Worm (Caenorhabditis elegans) whole organism, young adult: Measurements from ENCODE around the gene F54D5.23.
A peak's percentile ranks its signal among the peaks of the same experiment; 100 is the strongest.

Source experiments
- B0336.3 ChIP-seq: fragments of 200-800 bp; sonication (Bioruptor generic); IDR thresholded peaks from 2 replicates; pipeline ENCODE4 v1.3.6; 2022; ENCODE audit warnings: missing genetic modification characterization, missing compliant biosample characterization
- C06A6.2 ChIP-seq: fragments of 200-800 bp; sonication (Bioruptor generic); conservative IDR thresholded peaks from 2 replicates; pipeline ENCODE4 v1.3.6; 2022; ENCODE audit warnings: missing genetic modification characterization, missing compliant biosample characterization
- C17E4.6 ChIP-seq: fragments of 200-800 bp; sonication (Bioruptor generic); IDR thresholded peaks from 2 replicates; pipeline ENCODE4 v1.3.6; 2022; ENCODE audit warnings: missing genetic modification reagents, missing genetic modification characterization, missing compliant biosample characterization
- F37B4.10 ChIP-seq: fragments of 200-800 bp; sonication (Bioruptor generic); IDR thresholded peaks from 2 replicates; pipeline ENCODE4 v1.3.6; 2022; ENCODE audit warnings: missing genetic modification characterization, missing compliant biosample characterization
- F57C9.4 ChIP-seq: sonication (generic microtip); optimal IDR thresholded peaks from 2 replicates; lab custom pipeline; 2017; ENCODE audit warnings: mild to moderate bottlenecking, missing genetic modification characterization, missing compliant biosample characterization
- Y53G8AR.9 ChIP-seq: fragments of 200-800 bp; sonication (Bioruptor generic); conservative IDR thresholded peaks from 2 replicates; pipeline ENCODE4 v1.3.6; 2022; ENCODE audit warnings: missing genetic modification reagents, missing genetic modification characterization, missing compliant biosample characterization
- Y56A3A.18 ChIP-seq: fragments of 200-800 bp; sonication (Bioruptor generic); IDR thresholded peaks from 2 replicates; pipeline ENCODE4 v1.3.6; 2022; ENCODE audit warnings: missing genetic modification reagents, missing genetic modification characterization, missing compliant biosample characterization
- Y95B8A.8 ChIP-seq: fragments of 200-800 bp; sonication (Bioruptor generic); IDR thresholded peaks from 2 replicates; pipeline ENCODE4 v1.3.6; 2022; ENCODE audit warnings: missing genetic modification reagents, missing genetic modification characterization, missing compliant biosample characterization
- aptf-2 ChIP-seq: fragments of 200-800 bp; sonication (Bioruptor generic); conservative IDR thresholded peaks from 2 replicates; pipeline ENCODE4 v1.3.6; 2022; ENCODE audit warnings: missing genetic modification reagents, missing genetic modification characterization, missing compliant biosample characterization
- atf-7 ChIP-seq: sonication (generic microtip); optimal IDR thresholded peaks from 2 replicates; lab custom pipeline; 2017; ENCODE audit warnings: mild to moderate bottlenecking, missing genetic modification characterization, missing compliant biosample characterization
- attf-3 ChIP-seq: fragments of 200-800 bp; sonication (Bioruptor generic); conservative IDR thresholded peaks from 2 replicates; pipeline ENCODE4 v1.3.6; 2022; ENCODE audit warnings: missing genetic modification reagents, missing genetic modification characterization, missing compliant biosample characterization
- attf-5 ChIP-seq: fragments of 200-800 bp; sonication (Bioruptor generic); optimal IDR thresholded peaks from 2 replicates; lab custom pipeline; 2018; ENCODE audit warnings: mild to moderate bottlenecking, missing genetic modification characterization, missing compliant biosample characterization
- attf-6 ChIP-seq: fragments of 200-800 bp; sonication (Bioruptor generic); IDR thresholded peaks from 2 replicates; pipeline ENCODE4 v1.3.6; 2022; ENCODE audit warnings: missing genetic modification reagents, missing genetic modification characterization, missing compliant biosample characterization
- bed-2 ChIP-seq: fragments of 200-800 bp; sonication (Bioruptor generic); IDR thresholded peaks from 2 replicates; pipeline ENCODE4 v1.3.6; 2022; ENCODE audit warnings: missing genetic modification reagents, missing genetic modification characterization, missing compliant biosample characterization
- ccch-3 ChIP-seq: fragments of 200-800 bp; sonication (Bioruptor generic); optimal IDR thresholded peaks from 2 replicates; lab custom pipeline; 2018; ENCODE audit warnings: mild to moderate bottlenecking, missing genetic modification characterization, missing compliant biosample characterization
- cebp-1 ChIP-seq, 2 experiments: fragments of 200-800 bp in 1 of 2; sonication (Bioruptor generic) in 1 of 2; sonication (generic microtip) in 1 of 2; IDR thresholded peaks in 1 of 2; optimal IDR thresholded peaks in 1 of 2; 2 replicates each; pipeline versions ENCODE4 v1.3.6 to Lab custom; 2017 to 2022; ENCODE audit warnings: missing compliant biosample characterization in 2 of 2, missing genetic modification characterization in 2 of 2, mild to moderate bottlenecking in 1 of 2, missing genetic modification reagents in 1 of 2, moderate library complexity in 1 of 2
- cebp-2 ChIP-seq: fragments of 200-800 bp; sonication (Bioruptor generic); IDR thresholded peaks from 2 replicates; pipeline ENCODE4 v1.3.6; 2022; ENCODE audit warnings: missing genetic modification characterization, missing compliant biosample characterization
- ceh-27 ChIP-seq: fragments of 200-800 bp; sonication (Bioruptor generic); optimal IDR thresholded peaks from 2 replicates; lab custom pipeline; 2018; ENCODE audit warnings: mild to moderate bottlenecking, missing genetic modification characterization, moderate library complexity, missing compliant biosample characterization
- chd-7 ChIP-seq: sonication (generic microtip); optimal IDR thresholded peaks from 2 replicates; lab custom pipeline; 2016; ENCODE audit warnings: mild to moderate bottlenecking, missing genetic modification characterization, moderate library complexity, missing compliant biosample characterization
- dpl-1 ChIP-seq: fragments of 150-350 bp; optimal IDR thresholded peaks from 2 replicates; lab custom pipeline; 2014; ENCODE audit warnings: missing biosample characterization, missing genetic modification reagents, missing genetic modification characterization
- egl-18 ChIP-seq: fragments of 200-800 bp; sonication (Bioruptor generic); IDR thresholded peaks from 2 replicates; pipeline ENCODE4 v1.3.6; 2022; ENCODE audit warnings: missing genetic modification reagents, missing genetic modification characterization, missing compliant biosample characterization
- ekl-4 ChIP-seq: fragments of 200-800 bp; sonication (Bioruptor generic); IDR thresholded peaks from 2 replicates; pipeline ENCODE4 v1.3.6; 2022; ENCODE audit warnings: missing genetic modification reagents, missing genetic modification characterization, missing compliant biosample characterization
- hmg-1.2 ChIP-seq: fragments of 200-800 bp; sonication (Bioruptor generic); IDR thresholded peaks from 2 replicates; pipeline ENCODE4 v1.3.6; 2022; ENCODE audit warnings: missing genetic modification reagents, missing genetic modification characterization, missing compliant biosample characterization
- hrde-1 ChIP-seq: sonication (generic microtip); optimal IDR thresholded peaks from 2 replicates; lab custom pipeline; 2016; ENCODE audit warnings: missing genetic modification characterization, mild to moderate bottlenecking, missing compliant biosample characterization, moderate library complexity, missing genotype, missing genetic modification reagents, borderline replicate concordance
- hsf-1 ChIP-seq: fragments of 200-800 bp; sonication (Bioruptor generic); IDR thresholded peaks from 2 replicates; pipeline ENCODE4 v1.3.6; 2022; ENCODE audit warnings: missing genetic modification reagents, missing genetic modification characterization, missing compliant biosample characterization
- let-526 ChIP-seq: fragments of 200-800 bp; sonication (Bioruptor generic); IDR thresholded peaks from 2 replicates; pipeline ENCODE4 v1.3.6; 2022; ENCODE audit warnings: missing genetic modification reagents, missing genetic modification characterization, missing compliant biosample characterization
- lin-35 ChIP-seq, 3 experiments: fragments of 150-350 bp in 2 of 3; sonication (generic microtip) in 1 of 3; optimal IDR thresholded peaks; 2 replicates each; lab custom pipeline; 2014 to 2018; ENCODE audit warnings: missing biosample characterization in 3 of 3, missing genetic modification characterization in 3 of 3, missing genetic modification reagents in 3 of 3
- lin-54 ChIP-seq: fragments of 200-800 bp; sonication (Bioruptor generic); optimal IDR thresholded peaks from 2 replicates; lab custom pipeline; 2018; ENCODE audit warnings: mild to moderate bottlenecking, missing genetic modification characterization, missing compliant biosample characterization
- lir-1 ChIP-seq: fragments of 200-800 bp; sonication (Bioruptor generic); conservative IDR thresholded peaks from 2 replicates; pipeline ENCODE4 v1.3.6; 2022; ENCODE audit warnings: missing genetic modification reagents, missing genetic modification characterization, missing compliant biosample characterization
- lsl-1 ChIP-seq: fragments of 200-800 bp; sonication (Bioruptor generic); optimal IDR thresholded peaks from 2 replicates; lab custom pipeline; 2018; ENCODE audit warnings: mild to moderate bottlenecking, missing genetic modification characterization, moderate library complexity, missing compliant biosample characterization
- madf-8 ChIP-seq: fragments of 200-800 bp; sonication (Bioruptor generic); conservative IDR thresholded peaks from 2 replicates; pipeline ENCODE4 v1.3.6; 2022; ENCODE audit warnings: missing genetic modification reagents, missing genetic modification characterization, missing compliant biosample characterization
- mcd-1 ChIP-seq: fragments of 200-800 bp; sonication (Bioruptor generic); IDR thresholded peaks from 2 replicates; pipeline ENCODE4 v1.3.6; 2022; ENCODE audit warnings: missing genetic modification reagents, missing genetic modification characterization, missing compliant biosample characterization
- nfyb-1 ChIP-seq: fragments of 200-800 bp; sonication (Bioruptor generic); IDR thresholded peaks from 2 replicates; pipeline ENCODE4 v1.3.6; 2022; ENCODE audit warnings: missing genetic modification reagents, missing genetic modification characterization, missing compliant biosample characterization
- nhr-179 ChIP-seq: sonication (generic microtip); optimal IDR thresholded peaks from 2 replicates; lab custom pipeline; 2016; ENCODE audit warnings: mild to moderate bottlenecking, missing genetic modification characterization, missing compliant biosample characterization
- pbrm-1 ChIP-seq: fragments of 200-800 bp; sonication (Bioruptor generic); IDR thresholded peaks from 2 replicates; pipeline ENCODE4 v1.3.6; 2022; ENCODE audit warnings: missing genetic modification reagents, missing genetic modification characterization, missing compliant biosample characterization
- pha-4 ChIP-seq: fragments of 150-350 bp; sonication (generic microtip); optimal IDR thresholded peaks from 2 replicates; lab custom pipeline; 2014; ENCODE audit warnings: missing biosample characterization, missing genetic modification reagents, missing genetic modification characterization
- rcor-1 ChIP-seq: fragments of 200-800 bp; sonication (Bioruptor generic); IDR thresholded peaks from 2 replicates; pipeline ENCODE4 v1.3.6; 2022; ENCODE audit warnings: missing genetic modification reagents, missing genetic modification characterization, missing compliant biosample characterization
- snpc-3.4 ChIP-seq: sonication (generic microtip); optimal IDR thresholded peaks from 2 replicates; lab custom pipeline; 2017; ENCODE audit warnings: missing genetic modification characterization, mild to moderate bottlenecking, missing compliant biosample characterization, antibody characterized with exemption, moderate library complexity, missing genotype, missing genetic modification reagents
- snpc-4 ChIP-seq, 5 experiments: fragments of 150-350 bp in 1 of 5; sonication (generic microtip) in 4 of 5; optimal IDR thresholded peaks; 2 replicates each; lab custom pipeline; 2014 to 2018; ENCODE audit warnings: missing genetic modification characterization in 5 of 5, missing biosample characterization in 3 of 5, antibody characterized with exemption in 2 of 5, mild to moderate bottlenecking in 2 of 5, missing compliant biosample characterization in 2 of 5, missing genotype in 2 of 5, moderate library complexity in 2 of 5, missing genetic modification reagents in 1 of 5
- sptf-2 ChIP-seq: fragments of 200-800 bp; sonication (Bioruptor generic); optimal IDR thresholded peaks from 2 replicates; lab custom pipeline; 2018; ENCODE audit warnings: mild to moderate bottlenecking, missing genetic modification characterization, missing compliant biosample characterization
- zfh-2 ChIP-seq: fragments of 200-800 bp; sonication (Bioruptor generic); conservative IDR thresholded peaks from 2 replicates; pipeline ENCODE4 v1.3.6; 2022; ENCODE audit warnings: missing genetic modification reagents, missing genetic modification characterization, missing compliant biosample characterization
- ztf-25 ChIP-seq: fragments of 200-800 bp; sonication (Bioruptor generic); IDR thresholded peaks from 2 replicates; pipeline ENCODE4 v1.3.6; 2022; ENCODE audit warnings: missing genetic modification reagents, missing genetic modification characterization, missing compliant biosample characterization

Gene F54D5.23

DNA sequence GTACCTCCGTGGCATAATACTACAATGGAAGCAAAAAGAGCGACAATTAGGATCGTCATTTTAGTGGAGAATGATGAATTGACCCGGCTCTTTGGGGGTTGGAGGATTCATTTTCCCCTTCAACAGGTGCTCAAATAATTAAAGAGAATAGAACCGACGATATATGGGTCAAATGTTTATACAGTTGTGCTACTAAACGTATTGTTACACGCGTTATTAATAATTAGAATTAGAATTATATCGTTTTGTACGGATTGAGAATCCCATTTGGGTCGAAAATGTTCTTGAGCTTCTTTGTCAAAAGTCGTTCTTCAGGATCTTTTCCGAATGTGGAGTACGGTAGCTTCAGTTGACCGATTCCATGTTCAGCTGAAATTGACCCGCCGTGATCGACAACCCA lies 30.3 kb downstream of the F54D5.23 start, which contains the start of gene Y62F5A.9:
Gene Y62F5A.9, minus strand, starts transcription at position 101 of the 400 bp plus-strand sequence.
- TF ChIP-seq snpc-3.4 (tag; lab: Kevin White, UChicago) (peak; percentile 32), ccch-3 (GFP tag; lab: Kevin White, UChicago) (no peak), cebp-1 (GFP tag; IDR thresholded peaks at IDR 0.05; lab: Robert Waterston, UW) (no peak), cebp-1 (tag; optimal IDR thresholded peaks at IDR 0.05; lab: Kevin White, UChicago) (peak; percentile 6)

DNA sequence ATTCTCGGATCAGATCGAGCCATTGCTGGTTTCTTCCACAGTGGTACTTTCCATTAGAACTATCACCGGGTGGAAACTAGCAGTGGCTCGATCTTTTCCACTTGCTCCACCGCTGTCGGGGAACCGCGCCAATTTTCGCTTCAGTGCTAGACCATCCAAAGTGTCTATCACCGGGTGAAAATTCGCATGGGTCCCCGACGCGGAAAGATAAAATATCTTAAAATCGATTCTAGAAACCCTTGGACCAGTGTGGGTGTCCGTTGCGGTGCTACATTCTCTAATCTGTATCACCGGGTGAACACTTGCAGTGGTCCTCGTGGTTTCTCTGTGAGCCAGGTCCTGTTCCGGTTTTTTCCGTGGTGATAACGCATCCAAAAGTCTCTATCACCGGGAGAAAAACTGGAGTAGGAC lies 31.5 kb downstream of the F54D5.23 start:
- TF ChIP-seq chd-7 (tag; lab: Kevin White, UChicago) (no peak), lin-54 (GFP tag; lab: Kevin White, UChicago) (no peak), C17E4.6 (no peak), sptf-2 (GFP tag; lab: Kevin White, UChicago) (no peak), ekl-4 (GFP tag; lab: Robert Waterston, UW) (no peak), dpl-1 (GFP tag; lab: Kevin White, UChicago) (no peak), attf-6 (GFP tag; lab: Robert Waterston, UW) (no peak), hsf-1 (GFP tag; lab: Robert Waterston, UW) (no peak), egl-18 (GFP tag; lab: Robert Waterston, UW) (no peak), atf-7 (no peak), cebp-2 (GFP tag; lab: Robert Waterston, UW) (no peak), B0336.3 (GFP tag; lab: Robert Waterston, UW) (0 out of 2 replicates have a peak, but pooled peaks have one; percentile 24), aptf-2 (GFP tag; lab: Robert Waterston, UW) (no peak), let-526 (no peak), rcor-1 (GFP tag; lab: Robert Waterston, UW) (no peak), zfh-2 (GFP tag; lab: Robert Waterston, UW) (0 out of 2 replicates have a peak, but pooled peaks have one; percentile 3), Y56A3A.18 (no peak), nfyb-1 (0 out of 2 replicates have a peak, but pooled peaks have one; percentile 12), attf-3 (GFP tag; lab: Robert Waterston, UW) (no peak), ztf-25 (GFP tag; lab: Robert Waterston, UW) (0 out of 2 replicates have a peak, but pooled peaks have one; percentile 43), hmg-1.2 (GFP tag; lab: Robert Waterston, UW) (no peak), nhr-179 (tag; lab: Kevin White, UChicago) (no peak), pha-4 (tag; lab: Kevin White, UChicago) (no peak), lir-1 (0 out of 2 replicates have a peak, but pooled peaks have one; percentile 10)

DNA sequence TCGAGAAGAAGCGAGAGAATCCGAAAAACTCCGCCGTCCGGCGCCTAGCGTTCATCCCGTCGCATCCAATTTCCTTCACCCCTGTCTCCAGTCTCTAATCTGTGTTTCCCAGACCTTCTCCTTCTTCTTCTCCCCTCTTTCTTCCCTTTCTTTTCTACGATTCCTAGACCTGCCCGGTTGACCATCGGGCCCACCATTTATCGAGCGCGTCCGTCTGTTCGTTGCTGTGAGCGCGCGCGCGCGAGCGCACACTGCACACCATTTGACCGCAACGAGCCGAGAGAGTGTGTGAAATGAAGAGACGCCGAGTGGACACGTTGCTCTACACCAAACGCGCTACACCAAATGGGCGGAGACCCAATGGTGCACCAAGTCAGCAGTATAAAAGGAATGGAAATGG lies 32.0 kb downstream of the F54D5.23 start:
- TF ChIP-seq mcd-1 (GFP tag; lab: Robert Waterston, UW) (peak; percentile 78), hrde-1 (peak; percentile 44), F57C9.4 (tag; lab: Kevin White, UChicago) (no peak), lin-35 (GFP tag; optimal IDR thresholded peaks at IDR 0.05; lab: Kevin White, UChicago) (peak in 2 of 3 experiments; percentile 38 to 44), ekl-4 (GFP tag; lab: Robert Waterston, UW) (peak; percentile 64), madf-8 (GFP tag; lab: Robert Waterston, UW) (peak; percentile 98), attf-5 (GFP tag; lab: Kevin White, UChicago) (no peak), bed-2 (GFP tag; lab: Robert Waterston, UW) (peak; percentile 81; the same call in 1 of the 2 replicates), atf-7 (no peak), snpc-4 (GFP tag; optimal IDR thresholded peaks at IDR 0.05; lab: Kevin White, UChicago) (no peak), snpc-4 (tag; optimal IDR thresholded peaks at IDR 0.05; lab: Kevin White, UChicago) (peak in 2 of 4 experiments; percentile 19 to 23), Y53G8AR.9 (GFP tag; lab: Robert Waterston, UW) (0 out of 2 replicates have a peak, but pooled peaks have one; percentile 68), F37B4.10 (GFP tag; lab: Robert Waterston, UW) (peak; percentile 78; the same call in 1 of the 2 replicates), Y95B8A.8 (GFP tag; lab: Robert Waterston, UW) (peak; percentile 81; the same call in 1 of the 2 replicates), B0336.3 (GFP tag; lab: Robert Waterston, UW) (peak; percentile 71), hsf-1 (GFP tag; lab: Robert Waterston, UW) (peak; percentile 90), rcor-1 (GFP tag; lab: Robert Waterston, UW) (peak; percentile 47; the same call in 1 of the 2 replicates), cebp-1 (GFP tag; IDR thresholded peaks at IDR 0.05; lab: Robert Waterston, UW) (0 out of 2 replicates have a peak, but pooled peaks have one; percentile 27), cebp-1 (tag; optimal IDR thresholded peaks at IDR 0.05; lab: Kevin White, UChicago) (no peak), lsl-1 (GFP tag; lab: Kevin White, UChicago) (peak; percentile 80), pbrm-1 (peak; percentile 75; the same call in 1 of the 2 replicates), attf-6 (GFP tag; lab: Robert Waterston, UW) (0 out of 2 replicates have a peak, but pooled peaks have one; percentile 54), ceh-27 (GFP tag; lab: Kevin White, UChicago) (peak; percentile 6), C06A6.2 (GFP tag; lab: Robert Waterston, UW) (no peak), hmg-1.2 (GFP tag; lab: Robert Waterston, UW) (peak; percentile 92)
